Fruit fly (Drosophila melanogaster) whole organism, prepupa: ENCODE measurements around the gene Lcp65Ag1.

Experiments used
- Blimp-1 ChIP-seq: fragments of 200-800 bp; sonication (Bioruptor generic); optimal IDR thresholded peaks from 3 replicates; lab custom pipeline; 2017; ENCODE audit warnings: missing biosample characterization, missing genetic modification characterization, mild to moderate bottlenecking, moderate library complexity, missing genetic modification reagents
- CG10631 ChIP-seq: fragments of 200-800 bp; sonication (Bioruptor generic); optimal IDR thresholded peaks from 2 replicates; lab custom pipeline; 2016; ENCODE audit warnings: missing biosample characterization, missing genetic modification characterization
- CG11294 ChIP-seq: fragments of 200-800 bp; sonication (Bioruptor generic); IDR thresholded peaks from 2 replicates; pipeline ENCODE4 v1.3.6; 2022; ENCODE audit warnings: missing biosample characterization, missing genetic modification characterization
- CG11902 ChIP-seq: fragments of 200-800 bp; sonication (Bioruptor generic); optimal IDR thresholded peaks from 3 replicates; lab custom pipeline; 2016; ENCODE audit warnings: missing biosample characterization, missing genetic modification characterization
- CG15336 ChIP-seq: fragments of 200-800 bp; sonication (Bioruptor generic); IDR thresholded peaks from 2 replicates; pipeline ENCODE4 v1.3.6; 2022; ENCODE audit warnings: missing biosample characterization, missing genetic modification characterization
- CG1621 ChIP-seq: fragments of 200-800 bp; sonication (Bioruptor generic); optimal IDR thresholded peaks from 3 replicates; lab custom pipeline; 2018; ENCODE audit warnings: missing biosample characterization, mild to moderate bottlenecking, missing genetic modification characterization
- CG16779 ChIP-seq: fragments of 200-800 bp; sonication (Bioruptor generic); optimal IDR thresholded peaks from 3 replicates; lab custom pipeline; 2017; ENCODE audit warnings: missing biosample characterization, mild to moderate bottlenecking, missing genetic modification characterization
- CG3032 ChIP-seq: fragments of 200-800 bp; optimal IDR thresholded peaks from 2 replicates; lab custom pipeline; 2019; ENCODE audit warnings: missing biosample characterization, mild to moderate bottlenecking, missing genetic modification characterization, moderate library complexity
- CG31627 ChIP-seq: fragments of 200-800 bp; sonication (Bioruptor generic); optimal IDR thresholded peaks from 3 replicates; lab custom pipeline; 2016; ENCODE audit warnings: missing biosample characterization, missing genetic modification characterization
- CG32006 ChIP-seq: fragments of 200-800 bp; sonication (Bioruptor generic); optimal IDR thresholded peaks from 3 replicates; lab custom pipeline; 2017; ENCODE audit warnings: missing biosample characterization, mild to moderate bottlenecking, missing genetic modification characterization
- CG34406 ChIP-seq: fragments of 200-800 bp; sonication (Bioruptor generic); optimal IDR thresholded peaks from 3 replicates; lab custom pipeline; 2016; ENCODE audit warnings: missing biosample characterization, missing genetic modification characterization
- CG3919 ChIP-seq: fragments of 200-800 bp; sonication (Bioruptor generic); optimal IDR thresholded peaks from 3 replicates; lab custom pipeline; 2016; ENCODE audit warnings: missing biosample characterization, missing genetic modification characterization
- CG4318 ChIP-seq: fragments of 200-800 bp; sonication (Bioruptor generic); optimal IDR thresholded peaks from 3 replicates; lab custom pipeline; 2017; ENCODE audit warnings: missing biosample characterization, mild to moderate bottlenecking, missing genetic modification characterization
- CG6163 ChIP-seq: fragments of 200-800 bp; sonication (Bioruptor generic); IDR thresholded peaks from 3 replicates; pipeline ENCODE4 v1.3.6; 2022; ENCODE audit warnings: missing biosample characterization, missing genetic modification characterization
- CG6792 ChIP-seq: fragments of 200-800 bp; sonication (Bioruptor generic); optimal IDR thresholded peaks from 3 replicates; lab custom pipeline; 2016; ENCODE audit warnings: missing biosample characterization, missing genetic modification characterization
- CG6808 ChIP-seq: fragments of 200-800 bp; sonication (Bioruptor generic); optimal IDR thresholded peaks from 3 replicates; lab custom pipeline; 2017; ENCODE audit warnings: missing biosample characterization, missing genetic modification characterization, mild to moderate bottlenecking, moderate library complexity, missing genetic modification reagents
- CG7368 ChIP-seq: fragments of 200-800 bp; sonication (Bioruptor generic); optimal IDR thresholded peaks from 3 replicates; lab custom pipeline; 2016; ENCODE audit warnings: missing biosample characterization, missing genetic modification characterization
- CG8319 ChIP-seq: fragments of 200-800 bp; sonication (Bioruptor generic); optimal IDR thresholded peaks from 3 replicates; lab custom pipeline; 2016; ENCODE audit warnings: missing biosample characterization, missing genetic modification characterization
- CG9139 ChIP-seq: fragments of 200-800 bp; sonication (Bioruptor generic); optimal IDR thresholded peaks from 3 replicates; lab custom pipeline; 2017; ENCODE audit warnings: missing biosample characterization, mild to moderate bottlenecking, missing genetic modification characterization
- Eip75B ChIP-seq: fragments of 200-800 bp; sonication (Bioruptor generic); optimal IDR thresholded peaks from 3 replicates; lab custom pipeline; 2016; ENCODE audit warnings: missing biosample characterization, missing genetic modification characterization
- Eip93F ChIP-seq: fragments of 200-800 bp; sonication (Bioruptor generic); optimal IDR thresholded peaks from 2 replicates; lab custom pipeline; 2016; ENCODE audit warnings: missing biosample characterization, mild to moderate bottlenecking, missing genetic modification characterization
- Ets96B ChIP-seq: fragments of 200-800 bp; optimal IDR thresholded peaks from 2 replicates; lab custom pipeline; 2019; ENCODE audit warnings: missing biosample characterization, mild to moderate bottlenecking, missing genetic modification characterization, moderate library complexity
- Gug ChIP-seq: fragments of 200-800 bp; sonication (Bioruptor generic); IDR thresholded peaks from 2 replicates; pipeline ENCODE4 v1.3.6; 2022; ENCODE audit warnings: missing biosample characterization, missing genetic modification characterization
- Hr39 ChIP-seq: fragments of 200-800 bp; sonication (Bioruptor generic); optimal IDR thresholded peaks from 2 replicates; lab custom pipeline; 2016; ENCODE audit warnings: missing biosample characterization, missing genetic modification characterization
- Hr4 ChIP-seq: fragments of 200-800 bp; sonication (Bioruptor generic); optimal IDR thresholded peaks from 3 replicates; lab custom pipeline; 2016; ENCODE audit warnings: missing biosample characterization, missing genetic modification characterization
- Lpt ChIP-seq: fragments of 200-800 bp; sonication (Bioruptor generic); optimal IDR thresholded peaks from 3 replicates; lab custom pipeline; 2016; ENCODE audit warnings: missing biosample characterization, missing genetic modification characterization
- OdsH ChIP-seq: fragments of 200-800 bp; sonication (Bioruptor generic); optimal IDR thresholded peaks from 3 replicates; lab custom pipeline; 2016; ENCODE audit warnings: missing biosample characterization, missing genetic modification characterization
- Sox102F ChIP-seq: fragments of 200-800 bp; sonication (Bioruptor generic); optimal IDR thresholded peaks from 2 replicates; lab custom pipeline; 2016; ENCODE audit warnings: missing biosample characterization, mild to moderate bottlenecking, missing genetic modification characterization
- Sox15 ChIP-seq: fragments of 200-800 bp; sonication (Bioruptor generic); optimal IDR thresholded peaks from 3 replicates; lab custom pipeline; 2016; ENCODE audit warnings: missing biosample characterization, missing genetic modification characterization
- cyc ChIP-seq: fragments of 200-800 bp; sonication (Bioruptor generic); optimal IDR thresholded peaks from 3 replicates; lab custom pipeline; 2016; ENCODE audit warnings: missing biosample characterization, missing genetic modification characterization
- dac ChIP-seq: fragments of 200-800 bp; sonication (Bioruptor generic); optimal IDR thresholded peaks from 2 replicates; lab custom pipeline; 2017; ENCODE audit warnings: missing biosample characterization, mild to moderate bottlenecking, missing genetic modification characterization
- esn ChIP-seq: fragments of 200-800 bp; sonication (Bioruptor generic); optimal IDR thresholded peaks from 2 replicates; lab custom pipeline; 2016; ENCODE audit warnings: missing biosample characterization, mild to moderate bottlenecking, missing genetic modification characterization, moderate library complexity
- fd59A ChIP-seq: fragments of 200-800 bp; sonication (Bioruptor generic); optimal IDR thresholded peaks from 2 replicates; lab custom pipeline; 2017; ENCODE audit warnings: missing biosample characterization, mild to moderate bottlenecking, missing genetic modification characterization, missing genetic modification reagents
- fd85E ChIP-seq: fragments of 200-800 bp; sonication (Bioruptor generic); optimal IDR thresholded peaks from 3 replicates; lab custom pipeline; 2016; ENCODE audit warnings: missing biosample characterization, missing genetic modification characterization
- fkh ChIP-seq: fragments of 200-800 bp; sonication (Bioruptor generic); optimal IDR thresholded peaks from 3 replicates; lab custom pipeline; 2017; ENCODE audit warnings: missing biosample characterization, mild to moderate bottlenecking, missing genetic modification characterization, moderate library complexity
- lz ChIP-seq: fragments of 200-800 bp; sonication (Bioruptor generic); optimal IDR thresholded peaks from 3 replicates; lab custom pipeline; 2016; ENCODE audit warnings: missing biosample characterization, missing genetic modification characterization
- net ChIP-seq: fragments of 200-800 bp; sonication (Bioruptor generic); optimal IDR thresholded peaks from 3 replicates; lab custom pipeline; 2016; ENCODE audit warnings: missing biosample characterization, missing genetic modification characterization
- pdm3 ChIP-seq: fragments of 200-800 bp; sonication (Bioruptor generic); optimal IDR thresholded peaks from 3 replicates; lab custom pipeline; 2016; ENCODE audit warnings: missing biosample characterization, missing genetic modification characterization
- spab ChIP-seq: fragments of 200-800 bp; sonication (Bioruptor generic); optimal IDR thresholded peaks from 2 replicates; lab custom pipeline; 2017; ENCODE audit warnings: missing biosample characterization, mild to moderate bottlenecking, missing genetic modification characterization, missing genetic modification reagents
- ss ChIP-seq, 2 experiments: fragments of 200-800 bp; sonication (Bioruptor generic); optimal IDR thresholded peaks; 2 replicates in 1 of 2; 3 replicates in 1 of 2; lab custom pipeline; 2017 to 2018; ENCODE audit warnings: mild to moderate bottlenecking in 2 of 2, missing biosample characterization in 2 of 2, missing genetic modification characterization in 2 of 2, moderate library complexity in 1 of 2
- svp ChIP-seq: fragments of 200-800 bp; sonication (Bioruptor generic); peaks from one replicate; lab custom pipeline; 2016; ENCODE audit warnings: missing biosample characterization, missing genetic modification characterization

Gene Lcp65Ag1

dm6 chr3L:6106717-6107116 lies 28.4 kb downstream of the Lcp65Ag1 start:
- TF ChIP-seq CG10631 (GFP tag; lab: Kevin White, UChicago) (no peak), fkh (peak; percentile 49)

- TF ChIP-seq CG15336 (GFP tag; lab: Robert Waterston, UW), result no peak
- no peak for TF ChIP-seq CG6163 (GFP tag; lab: Robert Waterston, UW)
- TF ChIP-seq pdm3 (GFP tag; lab: Kevin White, UChicago), result no peak
- TF ChIP-seq cyc (GFP tag; lab: Kevin White, UChicago), result no peak
Measured at dm6 chr3L:6105435-6105834, 29.6 kb downstream of the Lcp65Ag1 start.

dm6 chr3L:6104551-6104950 lies 30.5 kb downstream of the Lcp65Ag1 start:
- TF ChIP-seq CG6792 (GFP tag; lab: Kevin White, UChicago) (no peak), Blimp-1 (GFP tag; lab: Kevin White, UChicago) (no peak), Sox15 (GFP tag; lab: Kevin White, UChicago) (no peak), dac (GFP tag; lab: Kevin White, UChicago) (no peak), CG3032 (no peak), CG8319 (no peak)

- TF ChIP-seq svp (no peak), fd85E (GFP tag; lab: Kevin White, UChicago) (no peak), CG8319 (no peak), esn (GFP tag; lab: Kevin White, UChicago) (no peak), net (no peak), dac (GFP tag; lab: Kevin White, UChicago) (no peak), lz (GFP tag; lab: Kevin White, UChicago) (no peak), CG4318 (GFP tag; lab: Kevin White, UChicago) (no peak), CG32006 (GFP tag; lab: Kevin White, UChicago) (no peak), CG9139 (GFP tag; lab: Kevin White, UChicago) (no peak), spab (GFP tag; lab: Kevin White, UChicago) (no peak), CG11294 (GFP tag; lab: Robert Waterston, UW) (no peak), CG11902 (GFP tag; lab: Kevin White, UChicago) (no peak), CG16779 (tag; lab: Kevin White, UChicago) (no peak)
Measured at dm6 chr3L:6103658-6104057, 31.4 kb downstream of the Lcp65Ag1 start.

- no peak for TF ChIP-seq Hr39 (GFP tag; lab: Kevin White, UChicago)
- peak; percentile 53 for TF ChIP-seq CG7368 (GFP tag; lab: Kevin White, UChicago)
Measured at dm6 chr3L:6097270-6097669, 37.8 kb downstream of the Lcp65Ag1 start, which contains the start of gene Ets65A. Gene Ets65A (plus strand): TSS chr3L:6097617.

dm6 chr3L:6094697-6095096 lies 40.4 kb downstream of the Lcp65Ag1 start, which contains the start of the genes CG10467 and loj:
Gene CG10467 (minus strand): TSS chr3L:6094747.
Gene loj (plus strand): TSS chr3L:6094987.
- TF ChIP-seq svp (peak; percentile 88), Eip93F (GFP tag; lab: Kevin White, UChicago) (peak; percentile 22), Hr4 (GFP tag; lab: Kevin White, UChicago) (peak; percentile 90), OdsH (GFP tag; lab: Kevin White, UChicago) (peak; percentile 96), spab (GFP tag; lab: Kevin White, UChicago) (peak; percentile 68), lz (GFP tag; lab: Kevin White, UChicago) (peak; percentile 82), Hr39 (GFP tag; lab: Kevin White, UChicago) (peak; percentile 92), CG6808 (GFP tag; lab: Kevin White, UChicago) (peak; percentile 75), CG8319 (peak; percentile 85), Gug (GFP tag; lab: Robert Waterston, UW) (peak; percentile 91), CG7368 (GFP tag; lab: Kevin White, UChicago) (peak; percentile 84), CG34406 (GFP tag; lab: Kevin White, UChicago) (peak; percentile 90), Ets96B (tag; lab: Kevin White, UChicago) (peak; percentile 89), CG9139 (GFP tag; lab: Kevin White, UChicago) (peak; percentile 22), CG3032 (peak; percentile 92), fd59A (GFP tag; lab: Kevin White, UChicago) (peak; percentile 80), CG11294 (GFP tag; lab: Robert Waterston, UW) (peak; percentile 94), CG16779 (tag; lab: Kevin White, UChicago) (no peak), Lpt (GFP tag; lab: Kevin White, UChicago) (peak; percentile 82), dac (GFP tag; lab: Kevin White, UChicago) (peak; percentile 78), ss (GFP tag; optimal IDR thresholded peaks at IDR 0.05; lab: Kevin White, UChicago) (peak in 1 of 2 experiments; percentile 53), Eip75B (GFP tag; lab: Kevin White, UChicago) (peak; percentile 65), CG6163 (GFP tag; lab: Robert Waterston, UW) (peak; percentile 94), CG1621 (peak; percentile 76), CG31627 (GFP tag; lab: Kevin White, UChicago) (peak; percentile 92), CG3919 (peak; percentile 91), Sox102F (GFP tag; lab: Kevin White, UChicago) (peak; percentile 82)
